Worm (Caenorhabditis elegans) whole organism, early embryonic: ENCODE data around the gene dyf-11.
A peak's percentile ranks its signal among the peaks of the same experiment; 100 is the strongest.

Experiments used
- B0310.2 ChIP-seq: sonication (generic microtip); optimal IDR thresholded peaks from 2 replicates; lab custom pipeline; 2016; ENCODE audit warnings: mild to moderate bottlenecking, missing genetic modification characterization, missing compliant biosample characterization
- F13C5.2 ChIP-seq: sonication (generic microtip); optimal IDR thresholded peaks from 2 replicates; lab custom pipeline; 2017; ENCODE audit warnings: mild to moderate bottlenecking, missing genetic modification characterization, inconsistent platforms, missing compliant biosample characterization
- aly-1 ChIP-seq: sonication (generic microtip); optimal IDR thresholded peaks from 2 replicates; lab custom pipeline; 2016; ENCODE audit warnings: missing genetic modification characterization, missing compliant biosample characterization
- ama-1 ChIP-seq: fragments of 150-350 bp; optimal IDR thresholded peaks from 2 replicates; lab custom pipeline; 2014
- ceh-13 ChIP-seq: fragments of 200-800 bp; sonication (Bioruptor generic); optimal IDR thresholded peaks from 2 replicates; lab custom pipeline; 2018; ENCODE audit warnings: mild to moderate bottlenecking, missing genetic modification characterization, missing compliant biosample characterization
- ceh-36 ChIP-seq: sonication (generic microtip); optimal IDR thresholded peaks from 2 replicates; lab custom pipeline; 2016; ENCODE audit warnings: missing genetic modification characterization, inconsistent platforms, missing compliant biosample characterization
- ets-7 ChIP-seq: sonication (generic microtip); optimal IDR thresholded peaks from 2 replicates; lab custom pipeline; 2016; ENCODE audit warnings: missing genotype, missing genetic modification characterization, missing compliant biosample characterization
- flt-1 ChIP-seq: fragments of 200-800 bp; sonication (Bioruptor generic); IDR thresholded peaks from 2 replicates; pipeline ENCODE4 v1.3.6; 2022; ENCODE audit warnings: missing genetic modification characterization, missing compliant biosample characterization
- hmbx-1 ChIP-seq: sonication (generic microtip); optimal IDR thresholded peaks from 2 replicates; lab custom pipeline; 2016; ENCODE audit warnings: mild to moderate bottlenecking, missing genetic modification characterization, missing compliant biosample characterization
- hmg-4 ChIP-seq: fragments of 200-800 bp; sonication (Bioruptor generic); optimal IDR thresholded peaks from 2 replicates; lab custom pipeline; 2018; ENCODE audit warnings: mild to moderate bottlenecking, missing genetic modification characterization, missing compliant biosample characterization
- hnd-1 ChIP-seq: sonication (generic microtip); optimal IDR thresholded peaks from 2 replicates; lab custom pipeline; 2016; ENCODE audit warnings: missing genetic modification characterization, missing compliant biosample characterization
- pes-1 ChIP-seq: fragments of 200-800 bp; sonication (Bioruptor generic); IDR thresholded peaks from 2 replicates; pipeline ENCODE4 v1.3.6; 2022; ENCODE audit warnings: missing genetic modification reagents, missing genetic modification characterization, missing compliant biosample characterization
- scrt-1 ChIP-seq: fragments of 200-800 bp; sonication (Bioruptor generic); IDR thresholded peaks from 2 replicates; pipeline ENCODE4 v1.3.6; 2022; ENCODE audit warnings: missing genetic modification characterization, missing compliant biosample characterization
- sea-1 ChIP-seq: fragments of 200-800 bp; sonication (Bioruptor generic); conservative IDR thresholded peaks from 2 replicates; pipeline ENCODE4 v1.3.6; 2022; ENCODE audit warnings: missing genetic modification characterization, missing compliant biosample characterization
- tbx-11 ChIP-seq: fragments of 200-800 bp; sonication (Bioruptor generic); IDR thresholded peaks from 2 replicates; pipeline ENCODE4 v1.3.6; 2022; ENCODE audit warnings: missing genetic modification characterization, missing compliant biosample characterization
- tbx-37 ChIP-seq: fragments of 200-800 bp; sonication (Bioruptor generic); conservative IDR thresholded peaks from 2 replicates; pipeline ENCODE4 v1.3.6; 2022; ENCODE audit warnings: missing genetic modification reagents, missing genetic modification characterization, missing compliant biosample characterization
- tra-4 ChIP-seq: sonication (generic microtip); optimal IDR thresholded peaks from 2 replicates; lab custom pipeline; 2017; ENCODE audit warnings: missing genetic modification characterization, missing compliant biosample characterization

Gene dyf-11

ce11 chrX:735572-735971, 28.0 kb upstream of the dyf-11 start, which contains the start of gene npr-19:
npr-19 (minus strand) TSS chrX:735672.
- TF ChIP-seq hmg-4 = no peak
- no peak for TF ChIP-seq scrt-1

ce11 chrX:736989-737388, 26.6 kb upstream of the dyf-11 start:
- TF ChIP-seq B0310.2 (tag; lab: Kevin White, UChicago) (no peak), tbx-37 (GFP tag; lab: Robert Waterston, UW) (no peak), scrt-1 (no peak), ets-7 (no peak), F13C5.2 (tag; lab: Kevin White, UChicago) (no peak), aly-1 (tag; lab: Kevin White, UChicago) (no peak), ceh-13 (GFP tag; lab: Kevin White, UChicago) (no peak), flt-1 (GFP tag; lab: Robert Waterston, UW) (no peak), ceh-36 (tag; lab: Kevin White, UChicago) (no peak), hmbx-1 (no peak), tbx-11 (GFP tag; lab: Robert Waterston, UW) (no peak), sea-1 (GFP tag; lab: Robert Waterston, UW) (no peak), hmg-4 (no peak), ama-1 (lab: Kevin White, UChicago) (no peak), hnd-1 (tag; lab: Kevin White, UChicago) (no peak), pes-1 (no peak), tra-4 (tag; lab: Kevin White, UChicago) (no peak)

ce11 chrX:748319-748718, 15.2 kb upstream of the dyf-11 start:
- TF ChIP-seq F13C5.2 (tag; lab: Kevin White, UChicago) (no peak), ceh-13 (GFP tag; lab: Kevin White, UChicago) (no peak), tbx-11 (GFP tag; lab: Robert Waterston, UW) (no peak), aly-1 (tag; lab: Kevin White, UChicago) (no peak)

ce11 chrX:759634-760033, 3.9 kb upstream of the dyf-11 start, which contains the start of gene aex-3:
aex-3 (minus strand) TSS chrX:759734.
- TF ChIP-seq tbx-37 (GFP tag; lab: Robert Waterston, UW) = no peak
- TF ChIP-seq hnd-1 (tag; lab: Kevin White, UChicago) = no peak
- TF ChIP-seq F13C5.2 (tag; lab: Kevin White, UChicago) = no peak
- TF ChIP-seq hmg-4 = no peak
- no peak for TF ChIP-seq B0310.2 (tag; lab: Kevin White, UChicago)
- TF ChIP-seq tbx-11 (GFP tag; lab: Robert Waterston, UW) = no peak
- no peak for TF ChIP-seq flt-1 (GFP tag; lab: Robert Waterston, UW)

- no peak for TF ChIP-seq tbx-11 (GFP tag; lab: Robert Waterston, UW)
- TF ChIP-seq pes-1 = no peak
- TF ChIP-seq hmg-4 = peak; percentile 65
- no peak for TF ChIP-seq aly-1 (tag; lab: Kevin White, UChicago)
- TF ChIP-seq F13C5.2 (tag; lab: Kevin White, UChicago) = peak; percentile 0
- no peak for TF ChIP-seq ama-1 (lab: Kevin White, UChicago)
- no peak for TF ChIP-seq B0310.2 (tag; lab: Kevin White, UChicago)
- no peak for TF ChIP-seq hnd-1 (tag; lab: Kevin White, UChicago)
Observed at ce11 chrX:760579-760978, 3.0 kb upstream of the dyf-11 start.

- TF ChIP-seq B0310.2 (tag; lab: Kevin White, UChicago) (no peak), hmg-4 (peak; percentile 78), hmbx-1 (no peak), scrt-1 (no peak), hnd-1 (tag; lab: Kevin White, UChicago) (no peak), ama-1 (lab: Kevin White, UChicago) (no peak), flt-1 (GFP tag; lab: Robert Waterston, UW) (peak; percentile 57; the same call in 1 of the 2 replicates), sea-1 (GFP tag; lab: Robert Waterston, UW) (peak; percentile 69; the same call in 1 of the 2 replicates), tbx-37 (GFP tag; lab: Robert Waterston, UW) (no peak), tbx-11 (GFP tag; lab: Robert Waterston, UW) (no peak), ets-7 (peak; percentile 37), F13C5.2 (tag; lab: Kevin White, UChicago) (peak; percentile 89), ceh-36 (tag; lab: Kevin White, UChicago) (no peak), aly-1 (tag; lab: Kevin White, UChicago) (no peak)
Observed at ce11 chrX:768061-768646, 4.6 kb downstream of the dyf-11 start, which contains the start of the genes trap-2 and ile-2. trap-2 (minus strand) TSS chrX:768069. ile-2 (plus strand) TSS chrX:768596.

ce11 chrX:769550-769949, 6.0 kb downstream of the dyf-11 start:
- TF ChIP-seq ama-1 (lab: Kevin White, UChicago) = no peak

- no peak for TF ChIP-seq B0310.2 (tag; lab: Kevin White, UChicago)
Observed at ce11 chrX:770537-770936, 7.0 kb downstream of the dyf-11 start, which contains the start of gene T04G9.7. T04G9.7 (plus strand) TSS chrX:770837.

- TF ChIP-seq hmg-4 (no peak), aly-1 (tag; lab: Kevin White, UChicago) (no peak), ceh-13 (GFP tag; lab: Kevin White, UChicago) (no peak), ama-1 (lab: Kevin White, UChicago) (no peak)
Observed at ce11 chrX:772184-772583, 8.6 kb downstream of the dyf-11 start, which contains the start of gene T04G9.4. T04G9.4 (plus strand) TSS chrX:772476.
